Fruit fly (Drosophila melanogaster) whole organism: ENCODE data around the gene Zw10.

Experiments used
- CG8478 ChIP-seq: fragments of >200 bp; optimal IDR thresholded peaks from 2 replicates; lab custom pipeline; 2018; ENCODE audit warnings: inconsistent platforms
- pan ChIP-seq: fragments of >200 bp; optimal IDR thresholded peaks from 2 replicates; lab custom pipeline; 2017

- no peak for TF ChIP-seq CG8478 (lab: Kevin White, UChicago)
- no peak for TF ChIP-seq pan
Measured at dm6 chrX:2648959-2649358, 45.0 kb downstream of the Zw10 start.
